ENCODE assay signal across 1 fruit fly cellular context in genomic region chr2L:12542018-12542417, dm6.
TF ChIP-seq lines count a peak whose summit lies in the region.

No protein-coding gene starts in this region.

TF ChIP-seq in whole organism, embryonic, 481 proteins besides CTCF, POLR2A, EP300 and RAD21 (continued from another document and continues in another):
- TF ChIP-seq corto (GFP tag; optimal IDR thresholded peaks at IDR 0.05; lab: Kevin White, UChicago) = no peak
- no peak for TF ChIP-seq sima (GFP tag; optimal IDR thresholded peaks at IDR 0.05; lab: Kevin White, UChicago)
- TF ChIP-seq otp (GFP tag; IDR thresholded peaks at IDR 0.05; lab: Robert Waterston, UW) = no peak
- TF ChIP-seq ewg (GFP tag; optimal IDR thresholded peaks at IDR 0.05; lab: Kevin White, UChicago) = no peak
- no peak for TF ChIP-seq ERR (GFP tag; optimal IDR thresholded peaks at IDR 0.05; lab: Kevin White, UChicago)
- TF ChIP-seq lbe (GFP tag; optimal IDR thresholded peaks at IDR 0.05; lab: Kevin White, UChicago) = peak; percentile 21
- TF ChIP-seq CG2678 (tag; optimal IDR thresholded peaks at IDR 0.05; lab: Kevin White, UChicago) = peak; percentile 85
- TF ChIP-seq Hsf (GFP tag; optimal IDR thresholded peaks at IDR 0.05; lab: Kevin White, UChicago) = peak; percentile 7
- TF ChIP-seq al (GFP tag; IDR thresholded peaks at IDR 0.05; lab: Robert Waterston, UW) = peak; percentile 81
- peak; percentile 58 for TF ChIP-seq unpg (GFP tag; optimal IDR thresholded peaks at IDR 0.05; lab: Kevin White, UChicago)
- TF ChIP-seq cwo (GFP tag; optimal IDR thresholded peaks at IDR 0.05; lab: Kevin White, UChicago) = peak; percentile 65
- no peak for TF ChIP-seq Asciz (GFP tag; optimal IDR thresholded peaks at IDR 0.05; lab: Kevin White, UChicago)
- peak; percentile 63 for TF ChIP-seq CG12659 (GFP tag; optimal IDR thresholded peaks at IDR 0.05; lab: Kevin White, UChicago)
- TF ChIP-seq CG11504 (tag; optimal IDR thresholded peaks at IDR 0.05; lab: Kevin White, UChicago) = peak; percentile 25
- TF ChIP-seq CG9437 (GFP tag; optimal IDR thresholded peaks at IDR 0.05; lab: Kevin White, UChicago) = no peak
- peak; percentile 67 for TF ChIP-seq CG9817 (tag; optimal IDR thresholded peaks at IDR 0.05; lab: Kevin White, UChicago)
- TF ChIP-seq CG13775 (GFP tag; optimal IDR thresholded peaks at IDR 0.05; lab: Kevin White, UChicago) = peak; percentile 61
- TF ChIP-seq Ada2b (GFP tag; IDR thresholded peaks at IDR 0.05; lab: Robert Waterston, UW) = peak; percentile 24; the same call in 1 of the 2 replicates
- no peak for TF ChIP-seq cg (GFP tag; optimal IDR thresholded peaks at IDR 0.05; lab: Kevin White, UChicago)
- peak; percentile 12 for TF ChIP-seq Side (GFP tag; optimal IDR thresholded peaks at IDR 0.05; lab: Kevin White, UChicago)
- TF ChIP-seq Dfd (GFP tag; optimal IDR thresholded peaks at IDR 0.05; lab: Kevin White, UChicago) = no peak
- TF ChIP-seq repo (GFP tag; optimal IDR thresholded peaks at IDR 0.05; lab: Kevin White, UChicago) = no peak
- TF ChIP-seq CG1603 (tag; optimal IDR thresholded peaks at IDR 0.05; lab: Kevin White, UChicago) = no peak
- TF ChIP-seq sens-2 (GFP tag; IDR thresholded peaks at IDR 0.05; lab: Robert Waterston, UW) = no peak
- no peak for TF ChIP-seq eve (GFP tag; optimal IDR thresholded peaks at IDR 0.05; lab: Kevin White, UChicago)
- no peak for TF ChIP-seq pros (GFP tag; optimal IDR thresholded peaks at IDR 0.05; lab: Kevin White, UChicago)
- TF ChIP-seq CG3995 (GFP tag; optimal IDR thresholded peaks at IDR 0.05; lab: Kevin White, UChicago) = no peak
- TF ChIP-seq ems (GFP tag; optimal IDR thresholded peaks at IDR 0.05; lab: Kevin White, UChicago) = no peak
- TF ChIP-seq zfh2 (GFP tag; optimal IDR thresholded peaks at IDR 0.05; lab: Kevin White, UChicago) = peak; percentile 41
- TF ChIP-seq CG12391 (tag; optimal IDR thresholded peaks at IDR 0.05; lab: Kevin White, UChicago) = peak; percentile 43
- no peak for TF ChIP-seq jigr1 (GFP tag; IDR thresholded peaks at IDR 0.05; lab: Robert Waterston, UW)
- TF ChIP-seq tin (GFP tag; optimal IDR thresholded peaks at IDR 0.05; lab: Kevin White, UChicago) = peak; percentile 12
- peak; percentile 3 to 60 for TF ChIP-seq Pdp1 (GFP tag; optimal IDR thresholded peaks at IDR 0.05; lab: Kevin White, UChicago)
- TF ChIP-seq CG11093 (GFP tag; IDR thresholded peaks at IDR 0.05; lab: Robert Waterston, UW) = no peak
- TF ChIP-seq CG7357 (GFP tag; IDR thresholded peaks at IDR 0.05; lab: Robert Waterston, UW) = 0 out of 3 replicates have a peak, but pooled peaks have one; percentile 13
- TF ChIP-seq exex (tag; optimal IDR thresholded peaks at IDR 0.05; lab: Kevin White, UChicago) = peak; percentile 11
- no peak for TF ChIP-seq crc (GFP tag; optimal IDR thresholded peaks at IDR 0.05; lab: Kevin White, UChicago)
- no peak for TF ChIP-seq Oaz (GFP tag; IDR thresholded peaks at IDR 0.05; lab: Robert Waterston, UW)
- TF ChIP-seq cato (GFP tag; optimal IDR thresholded peaks at IDR 0.05; lab: Kevin White, UChicago; ENCODE audit: borderline replicate concordance) = no peak
- TF ChIP-seq CG7786 (GFP tag; optimal IDR thresholded peaks at IDR 0.05; lab: Kevin White, UChicago) = no peak
- TF ChIP-seq Hr39 (optimal IDR thresholded peaks at IDR 0.05; lab: Kevin White, UChicago) = no peak
- TF ChIP-seq trem (tag; optimal IDR thresholded peaks at IDR 0.05; lab: Kevin White, UChicago) = no peak
- no peak; the same call in 1 of the 2 replicates for TF ChIP-seq CG14014 (GFP tag; IDR thresholded peaks at IDR 0.05; lab: Robert Waterston, UW)
- peak; percentile 79 for TF ChIP-seq Fer3 (tag; optimal IDR thresholded peaks at IDR 0.05; lab: Kevin White, UChicago)
- TF ChIP-seq gem (tag; optimal IDR thresholded peaks at IDR 0.05; lab: Kevin White, UChicago) = peak; percentile 73
- peak; percentile 74 for TF ChIP-seq Hmr (GFP tag; optimal IDR thresholded peaks at IDR 0.05; lab: Kevin White, UChicago)
- peak; percentile 80 for TF ChIP-seq slbo (GFP tag; IDR thresholded peaks at IDR 0.05; lab: Robert Waterston, UW)
- no peak for TF ChIP-seq CG1233 (GFP tag; optimal IDR thresholded peaks at IDR 0.05; lab: Kevin White, UChicago)
- no peak for TF ChIP-seq CG3726 (GFP tag; IDR thresholded peaks at IDR 0.05; lab: Robert Waterston, UW)
- no peak for TF ChIP-seq sc (optimal IDR thresholded peaks at IDR 0.05; lab: Kevin White, UChicago)
- TF ChIP-seq sc (GFP tag; optimal IDR thresholded peaks at IDR 0.05; lab: Kevin White, UChicago) = no peak
- TF ChIP-seq Fer1 (GFP tag; optimal IDR thresholded peaks at IDR 0.05; lab: Kevin White, UChicago) = peak; percentile 58
- TF ChIP-seq CG13624 (GFP tag; optimal IDR thresholded peaks at IDR 0.05; lab: Kevin White, UChicago) = peak; percentile 22
- 0 out of 2 replicates have a peak, but pooled peaks have one; percentile 14 for TF ChIP-seq ranshi (GFP tag; IDR thresholded peaks at IDR 0.05; lab: Robert Waterston, UW)
- peak; percentile 80 for TF ChIP-seq Meics (GFP tag; optimal IDR thresholded peaks at IDR 0.05; lab: Kevin White, UChicago)
- no peak for TF ChIP-seq Spps (tag; optimal IDR thresholded peaks at IDR 0.05; lab: Kevin White, UChicago)
- TF ChIP-seq MBD-R2 (GFP tag; IDR thresholded peaks at IDR 0.05; lab: Robert Waterston, UW) = peak; percentile 15; the same call in 1 of the 2 replicates
- TF ChIP-seq sisA (GFP tag; IDR thresholded peaks at IDR 0.05; lab: Robert Waterston, UW) = peak; percentile 17; the same call in 1 of the 2 replicates
- TF ChIP-seq trh (GFP tag; optimal IDR thresholded peaks at IDR 0.05; lab: Kevin White, UChicago) = no peak
- no peak for TF ChIP-seq Ravus (GFP tag; IDR thresholded peaks at IDR 0.05; lab: Robert Waterston, UW)
- TF ChIP-seq Taf1 (GFP tag; IDR thresholded peaks at IDR 0.05; lab: Robert Waterston, UW) = peak; percentile 71
- TF ChIP-seq Rfx (GFP tag; IDR thresholded peaks at IDR 0.05; lab: Robert Waterston, UW) = peak; percentile 82
- no peak for TF ChIP-seq ro (GFP tag; IDR thresholded peaks at IDR 0.05; lab: Robert Waterston, UW)
- peak; percentile 41; the same call in 1 of the 3 replicates for TF ChIP-seq row (GFP tag; IDR thresholded peaks at IDR 0.05; lab: Robert Waterston, UW)
- peak; percentile 26 for TF ChIP-seq Bteb2 (GFP tag; optimal IDR thresholded peaks at IDR 0.05; lab: Kevin White, UChicago)
- TF ChIP-seq run (tag; optimal IDR thresholded peaks at IDR 0.05; lab: Kevin White, UChicago) = no peak
- TF ChIP-seq CG6765 (GFP tag; optimal IDR thresholded peaks at IDR 0.05; lab: Kevin White, UChicago) = peak; percentile 29
- TF ChIP-seq Ssrp (tag; optimal IDR thresholded peaks at IDR 0.05; lab: Kevin White, UChicago) = no peak
- TF ChIP-seq CG17612 (GFP tag; IDR thresholded peaks at IDR 0.05; lab: Robert Waterston, UW) = no peak
- TF ChIP-seq CG6175 (GFP tag; IDR thresholded peaks at IDR 0.05; lab: Robert Waterston, UW) = no peak
- peak; percentile 81 for TF ChIP-seq lab (GFP tag; optimal IDR thresholded peaks at IDR 0.05; lab: Kevin White, UChicago)
- TF ChIP-seq gcm (GFP tag; optimal IDR thresholded peaks at IDR 0.05; lab: Kevin White, UChicago) = no peak
- TF ChIP-seq gro (GFP tag; optimal IDR thresholded peaks at IDR 0.05; lab: Kevin White, UChicago) = no peak
- peak; percentile 10 for TF ChIP-seq org-1 (GFP tag; optimal IDR thresholded peaks at IDR 0.05; lab: Kevin White, UChicago)
- TF ChIP-seq Dek (tag; optimal IDR thresholded peaks at IDR 0.05; lab: Kevin White, UChicago) = peak; percentile 76
- no peak for TF ChIP-seq insv (GFP tag; optimal IDR thresholded peaks at IDR 0.05; lab: Kevin White, UChicago)
- peak; percentile 89 for TF ChIP-seq CG9932 (GFP tag; IDR thresholded peaks at IDR 0.05; lab: Robert Waterston, UW)
- peak; percentile 39 for TF ChIP-seq fd3F (GFP tag; optimal IDR thresholded peaks at IDR 0.05; lab: Kevin White, UChicago)
- 0 out of 2 replicates have a peak, but pooled peaks have one; percentile 29 for TF ChIP-seq NFAT (GFP tag; IDR thresholded peaks at IDR 0.05; lab: Robert Waterston, UW)
- peak; percentile 11 to 32 for TF ChIP-seq dpn (GFP tag; optimal IDR thresholded peaks at IDR 0.05; lab: Kevin White, UChicago)
- peak; percentile 66 for TF ChIP-seq CG9215 (GFP tag; IDR thresholded peaks at IDR 0.05; lab: Robert Waterston, UW)
- peak; percentile 11 for TF ChIP-seq nmo (GFP tag; optimal IDR thresholded peaks at IDR 0.05; lab: Kevin White, UChicago)
- TF ChIP-seq CG4617 (GFP tag; optimal IDR thresholded peaks at IDR 0.05; lab: Kevin White, UChicago; ENCODE audit: borderline replicate concordance) = no peak
- TF ChIP-seq Dbx (GFP tag; IDR thresholded peaks at IDR 0.05; lab: Robert Waterston, UW) = peak; percentile 83; the same call in 2 of the 3 replicates
- peak; percentile 66; the same call in 1 of the 2 replicates for TF ChIP-seq lmd (GFP tag; IDR thresholded peaks at IDR 0.05; lab: Robert Waterston, UW)
- TF ChIP-seq bab2 (GFP tag; optimal IDR thresholded peaks at IDR 0.05; lab: Kevin White, UChicago) = no peak
- TF ChIP-seq CG43689 (GFP tag; IDR thresholded peaks at IDR 0.05; lab: Robert Waterston, UW) = no peak
- TF ChIP-seq CG9727 (GFP tag; optimal IDR thresholded peaks at IDR 0.05; lab: Kevin White, UChicago) = peak; percentile 61
- no peak for TF ChIP-seq Optix (GFP tag; IDR thresholded peaks at IDR 0.05; lab: Robert Waterston, UW)
- TF ChIP-seq CG3847 (GFP tag; IDR thresholded peaks at IDR 0.05; lab: Robert Waterston, UW) = peak; percentile 83
- no peak for TF ChIP-seq Chrac-16 (GFP tag; optimal IDR thresholded peaks at IDR 0.05; lab: Kevin White, UChicago)
- TF ChIP-seq CG12299 (tag; optimal IDR thresholded peaks at IDR 0.05; lab: Kevin White, UChicago) = no peak
- TF ChIP-seq CG13287 (GFP tag; IDR thresholded peaks at IDR 0.05; lab: Robert Waterston, UW; ENCODE audit: partially characterized antibody) = no peak
- peak; percentile 74 for TF ChIP-seq wdn (GFP tag; IDR thresholded peaks at IDR 0.05; lab: Robert Waterston, UW)
- peak; percentile 50 for TF ChIP-seq sug (tag; optimal IDR thresholded peaks at IDR 0.05; lab: Kevin White, UChicago)
- peak; percentile 49 for TF ChIP-seq mam (GFP tag; optimal IDR thresholded peaks at IDR 0.05; lab: Kevin White, UChicago)
- TF ChIP-seq schlank (tag; optimal IDR thresholded peaks at IDR 0.05; lab: Kevin White, UChicago) = peak; percentile 14
- TF ChIP-seq CG16863 (GFP tag; optimal IDR thresholded peaks at IDR 0.05; lab: Kevin White, UChicago) = no peak
- peak; percentile 70 for TF ChIP-seq CG13894 (tag; optimal IDR thresholded peaks at IDR 0.05; lab: Kevin White, UChicago)
- peak; percentile 34 for TF ChIP-seq CG13296 (GFP tag; optimal IDR thresholded peaks at IDR 0.05; lab: Kevin White, UChicago)
- no peak for TF ChIP-seq bsh (GFP tag; optimal IDR thresholded peaks at IDR 0.05; lab: Kevin White, UChicago)
- TF ChIP-seq H15 (GFP tag; IDR thresholded peaks at IDR 0.05; lab: Robert Waterston, UW) = no peak
- no peak for TF ChIP-seq slp2 (GFP tag; optimal IDR thresholded peaks at IDR 0.05; lab: Kevin White, UChicago)
- TF ChIP-seq CG16815 (GFP tag; optimal IDR thresholded peaks at IDR 0.05; lab: Kevin White, UChicago) = peak; percentile 48
- TF ChIP-seq CG3281 (GFP tag; optimal IDR thresholded peaks at IDR 0.05; lab: Kevin White, UChicago) = peak; percentile 84
- TF ChIP-seq Med (GFP tag; lab: Kevin White, UChicago) = peak; percentile 40
- TF ChIP-seq CG7839 (tag; optimal IDR thresholded peaks at IDR 0.05; lab: Kevin White, UChicago) = peak; percentile 78
- TF ChIP-seq emc (GFP tag; optimal IDR thresholded peaks at IDR 0.05; lab: Kevin White, UChicago) = no peak
- TF ChIP-seq caup (GFP tag; optimal IDR thresholded peaks at IDR 0.05; lab: Kevin White, UChicago; ENCODE audit: severe bottlenecking) = peak; percentile 51
- peak; percentile 80 for TF ChIP-seq CG32532 (GFP tag; IDR thresholded peaks at IDR 0.05; lab: Robert Waterston, UW)
- 0 out of 2 replicates have a peak, but pooled peaks have one; percentile 26 for TF ChIP-seq CG11696 (GFP tag; IDR thresholded peaks at IDR 0.05; lab: Robert Waterston, UW)
- no peak for TF ChIP-seq CkIIα-i1 (GFP tag; IDR thresholded peaks at IDR 0.05; lab: Robert Waterston, UW)
- peak; percentile 10 for TF ChIP-seq CG10209 (GFP tag; optimal IDR thresholded peaks at IDR 0.05; lab: Kevin White, UChicago)
- TF ChIP-seq Atf-2 (GFP tag; optimal IDR thresholded peaks at IDR 0.05; lab: Kevin White, UChicago) = no peak
- TF ChIP-seq kni (GFP tag; optimal IDR thresholded peaks at IDR 0.05; lab: Kevin White, UChicago) = no peak
- peak; percentile 50 for TF ChIP-seq CG31224 (GFP tag; IDR thresholded peaks at IDR 0.05; lab: Robert Waterston, UW)
- TF ChIP-seq CG6854 (GFP tag; optimal IDR thresholded peaks at IDR 0.05; lab: Kevin White, UChicago) = peak; percentile 58
- TF ChIP-seq CG15479 (GFP tag; optimal IDR thresholded peaks at IDR 0.05; lab: Kevin White, UChicago) = no peak
- peak; percentile 14; the same call in 1 of the 2 replicates for TF ChIP-seq CG11247 (GFP tag; IDR thresholded peaks at IDR 0.05; lab: Robert Waterston, UW)
- no peak for TF ChIP-seq lov (optimal IDR thresholded peaks at IDR 0.05; lab: Kevin White, UChicago)
- no peak for TF ChIP-seq lov (GFP tag; IDR thresholded peaks at IDR 0.05; lab: Robert Waterston, UW)
- TF ChIP-seq CG9797 (GFP tag; optimal IDR thresholded peaks at IDR 0.05; lab: Kevin White, UChicago) = no peak
- TF ChIP-seq CG18619 (GFP tag; optimal IDR thresholded peaks at IDR 0.05; lab: Kevin White, UChicago) = peak; percentile 13
- TF ChIP-seq CHES-1-like (GFP tag; optimal IDR thresholded peaks at IDR 0.05; lab: Kevin White, UChicago) = peak; percentile 2
- TF ChIP-seq Sry-β (GFP tag; optimal IDR thresholded peaks at IDR 0.05; lab: Kevin White, UChicago) = no peak
- no peak for TF ChIP-seq twi (tag; optimal IDR thresholded peaks at IDR 0.05; lab: Kevin White, UChicago)
- TF ChIP-seq BtbVII (GFP tag; optimal IDR thresholded peaks at IDR 0.05; lab: Kevin White, UChicago) = peak; percentile 72
- TF ChIP-seq CG18476 (GFP tag; optimal IDR thresholded peaks at IDR 0.05; lab: Kevin White, UChicago) = no peak
- TF ChIP-seq Kr (GFP tag; optimal IDR thresholded peaks at IDR 0.05; lab: Kevin White, UChicago) = no peak
- peak; percentile 33 for TF ChIP-seq Dip3 (GFP tag; optimal IDR thresholded peaks at IDR 0.05; lab: Kevin White, UChicago)
- no peak for TF ChIP-seq gfzf (GFP tag; optimal IDR thresholded peaks at IDR 0.05; lab: Kevin White, UChicago)
- peak; percentile 42 for TF ChIP-seq sd (tag; optimal IDR thresholded peaks at IDR 0.05; lab: Kevin White, UChicago)
- TF ChIP-seq hbn (GFP tag; IDR thresholded peaks at IDR 0.05; lab: Robert Waterston, UW; ENCODE audit: partially characterized antibody) = no peak
- TF ChIP-seq CG17385 (GFP tag; optimal IDR thresholded peaks at IDR 0.05; lab: Kevin White, UChicago) = peak; percentile 38
- TF ChIP-seq CG10979 (tag; optimal IDR thresholded peaks at IDR 0.05; lab: Kevin White, UChicago) = no peak
